Fruit fly (Drosophila melanogaster) whole organism, wandering third instar larva: Measurements from ENCODE around the gene Plp.

Experiments used
- Abd-B ChIP-seq: fragments of >200 bp; optimal IDR thresholded peaks from 2 replicates; lab custom pipeline; 2017; ENCODE audit warnings: missing biosample characterization, missing genetic modification characterization
- CG32264 ChIP-seq: fragments of 200-800 bp; sonication (Bioruptor generic); optimal IDR thresholded peaks from 2 replicates; lab custom pipeline; 2016; ENCODE audit warnings: missing biosample characterization, missing genetic modification characterization
- CG9705 ChIP-seq: fragments of 200-800 bp; sonication (Bioruptor generic); optimal IDR thresholded peaks from 2 replicates; lab custom pipeline; 2018; ENCODE audit warnings: missing biosample characterization, mild to moderate bottlenecking, missing genetic modification characterization
- CrebA ChIP-seq: fragments of 200-800 bp; sonication (Bioruptor generic); optimal IDR thresholded peaks from 2 replicates; lab custom pipeline; 2016; ENCODE audit warnings: missing biosample characterization, mild to moderate bottlenecking, missing genetic modification characterization, borderline replicate concordance
- Dfd ChIP-seq: fragments of >200 bp; optimal IDR thresholded peaks from 2 replicates; lab custom pipeline; 2017; ENCODE audit warnings: missing biosample characterization, missing genetic modification characterization
- Dif ChIP-seq: fragments of 200-275, 200-300 bp; sonication (Bioruptor generic); optimal IDR thresholded peaks from 2 replicates; lab custom pipeline; 2018; ENCODE audit warnings: missing biosample characterization, missing genetic modification characterization; ENCODE audit not compliant: partially characterized antibody
- GATAd ChIP-seq: sonication (Bioruptor generic); optimal IDR thresholded peaks from 2 replicates; lab custom pipeline; 2016; ENCODE audit warnings: missing biosample characterization, missing genetic modification characterization
- HLH106 ChIP-seq: fragments of 200-800 bp; optimal IDR thresholded peaks from 3 replicates; lab custom pipeline; 2019; ENCODE audit warnings: missing biosample characterization, mild to moderate bottlenecking, missing genetic modification characterization, moderate library complexity
- Hnf4 ChIP-seq: fragments of 200-800 bp; sonication (Bioruptor generic); optimal IDR thresholded peaks from 2 replicates; lab custom pipeline; 2016; ENCODE audit warnings: missing biosample characterization, mild to moderate bottlenecking, missing genetic modification characterization
- Hr78 ChIP-seq: fragments of >200 bp; optimal IDR thresholded peaks from 2 replicates; lab custom pipeline; 2017; ENCODE audit warnings: missing biosample characterization, missing genetic modification characterization
- Hr83 ChIP-seq: fragments of 200-300 bp; sonication (Bioruptor generic); optimal IDR thresholded peaks from 2 replicates; lab custom pipeline; 2016; ENCODE audit warnings: missing biosample characterization, mild to moderate bottlenecking, missing genetic modification characterization, moderate library complexity; ENCODE audit not compliant: poor library complexity, severe bottlenecking
- Jra ChIP-seq: sonication (Bioruptor generic); optimal IDR thresholded peaks from 2 replicates; lab custom pipeline; 2016; ENCODE audit warnings: missing biosample characterization, missing genetic modification characterization
- Mio ChIP-seq: sonication (Bioruptor generic); optimal IDR thresholded peaks from 2 replicates; lab custom pipeline; 2016; ENCODE audit warnings: missing biosample characterization, missing genetic modification characterization
- Myc ChIP-seq: fragments of >200 bp; optimal IDR thresholded peaks from 2 replicates; lab custom pipeline; 2017
- N ChIP-seq: fragments of >200 bp; optimal IDR thresholded peaks from 2 replicates; lab custom pipeline; 2018; ENCODE audit warnings: missing biosample characterization, missing external identifiers, missing genetic modification characterization
- OdsH ChIP-seq: fragments of 200-800 bp; sonication (Bioruptor generic); optimal IDR thresholded peaks from 2 replicates; lab custom pipeline; 2016; ENCODE audit warnings: missing biosample characterization, mild to moderate bottlenecking, missing genetic modification characterization
- Rel ChIP-seq, 2 experiments: fragments of 200-800 bp; sonication (Bioruptor generic) in 1 of 2; optimal IDR thresholded peaks; 2 replicates in 1 of 2; 3 replicates in 1 of 2; lab custom pipeline; 2016 to 2019; ENCODE audit warnings: mild to moderate bottlenecking in 2 of 2, missing biosample characterization in 2 of 2, missing genetic modification characterization in 2 of 2, moderate library complexity in 1 of 2
- Sp1 ChIP-seq: fragments of 200-800 bp; sonication (Bioruptor generic); optimal IDR thresholded peaks from 3 replicates; lab custom pipeline; 2019; ENCODE audit warnings: missing biosample characterization, mild to moderate bottlenecking, missing genetic modification characterization, moderate library complexity
- Vsx2 ChIP-seq: fragments of 200-300, 225-300 bp; sonication (Bioruptor generic); optimal IDR thresholded peaks from 2 replicates; lab custom pipeline; 2018; ENCODE audit warnings: missing biosample characterization, missing genetic modification characterization; ENCODE audit not compliant: partially characterized antibody
- br ChIP-seq: fragments of 200-800 bp; sonication (Bioruptor generic); optimal IDR thresholded peaks from 2 replicates; lab custom pipeline; 2016; ENCODE audit warnings: missing biosample characterization, missing genetic modification characterization
- brk ChIP-seq: fragments of 200-800 bp; sonication (Bioruptor generic); optimal IDR thresholded peaks from 2 replicates; lab custom pipeline; 2016; ENCODE audit warnings: missing biosample characterization, mild to moderate bottlenecking, missing genetic modification characterization
- dl ChIP-seq, 2 experiments: fragments of 175-275, 200-275 bp in 1 of 2; fragments of 200-275 bp in 1 of 2; sonication (Bioruptor generic); optimal IDR thresholded peaks; lab custom pipeline; 2018; ENCODE audit warnings: mild to moderate bottlenecking in 2 of 2, missing biosample characterization in 2 of 2, missing genetic modification characterization in 2 of 2, moderate library complexity in 2 of 2; ENCODE audit not compliant: partially characterized antibody in 2 of 2, insufficient read depth in 1 of 2
- dmrt93B ChIP-seq: fragments of 200-800 bp; sonication (Bioruptor generic); optimal IDR thresholded peaks from 2 replicates; lab custom pipeline; 2018; ENCODE audit warnings: missing biosample characterization, mild to moderate bottlenecking, missing genetic modification characterization
- dsf ChIP-seq: sonication (Bioruptor generic); optimal IDR thresholded peaks from 2 replicates; lab custom pipeline; 2016; ENCODE audit warnings: missing biosample characterization, missing genetic modification characterization, borderline replicate concordance
- ey ChIP-seq: fragments of 200-800 bp; sonication (Bioruptor generic); optimal IDR thresholded peaks from 2 replicates; lab custom pipeline; 2016; ENCODE audit warnings: missing biosample characterization, missing genetic modification characterization
- foxo ChIP-seq, 2 experiments: fragments of 200-800 bp; sonication (Bioruptor generic); optimal IDR thresholded peaks; 2 replicates in 1 of 2; 3 replicates in 1 of 2; lab custom pipeline; 2016 to 2017; ENCODE audit warnings: missing biosample characterization in 2 of 2, missing genetic modification characterization in 2 of 2
- fru ChIP-seq: fragments of 200-800 bp; sonication (Bioruptor generic); optimal IDR thresholded peaks from 3 replicates; lab custom pipeline; 2016; ENCODE audit warnings: missing biosample characterization, mild to moderate bottlenecking, missing genetic modification characterization
- h ChIP-seq: fragments of 200-800 bp; sonication (Bioruptor generic); optimal IDR thresholded peaks from 3 replicates; lab custom pipeline; 2016; ENCODE audit warnings: missing biosample characterization, mild to moderate bottlenecking, missing genetic modification characterization
- jim ChIP-seq: fragments of 175-275, 200-325 bp; sonication (Bioruptor generic); optimal IDR thresholded peaks from 2 replicates; lab custom pipeline; 2016; ENCODE audit warnings: missing biosample characterization, mild to moderate bottlenecking, missing genetic modification characterization
- lola ChIP-seq: fragments of >200 bp; optimal IDR thresholded peaks from 2 replicates; lab custom pipeline; 2017; ENCODE audit warnings: missing biosample characterization, missing genetic modification characterization
- pan ChIP-seq: fragments of >200 bp; optimal IDR thresholded peaks from 2 replicates; lab custom pipeline; 2017
- psq ChIP-seq: fragments of 200-800 bp; sonication (Bioruptor generic); optimal IDR thresholded peaks from 3 replicates; lab custom pipeline; 2017; ENCODE audit warnings: missing biosample characterization, mild to moderate bottlenecking, missing genetic modification characterization, moderate library complexity
- rgr ChIP-seq: fragments of 200-800 bp; sonication (Bioruptor generic); optimal IDR thresholded peaks from 3 replicates; lab custom pipeline; 2016; ENCODE audit warnings: missing biosample characterization, mild to moderate bottlenecking, missing genetic modification characterization
- sage ChIP-seq: fragments of 200-800 bp; sonication (Bioruptor generic); optimal IDR thresholded peaks from 2 replicates; lab custom pipeline; 2016; ENCODE audit warnings: missing biosample characterization, mild to moderate bottlenecking, missing genetic modification characterization
- sv ChIP-seq: fragments of 200-800 bp; sonication (Bioruptor generic); optimal IDR thresholded peaks from 3 replicates; lab custom pipeline; 2016; ENCODE audit warnings: missing biosample characterization, missing genetic modification characterization
- tai ChIP-seq: sonication (Bioruptor generic); optimal IDR thresholded peaks from 2 replicates; lab custom pipeline; 2016; ENCODE audit warnings: missing biosample characterization, missing genetic modification characterization
- usp ChIP-seq: fragments of >200 bp; optimal IDR thresholded peaks from 2 replicates; lab custom pipeline; 2017; ENCODE audit warnings: missing biosample characterization, missing genetic modification characterization
- woc ChIP-seq: sonication (Bioruptor generic); optimal IDR thresholded peaks from 2 replicates; lab custom pipeline; 2016; ENCODE audit warnings: missing biosample characterization, mild to moderate bottlenecking, missing genetic modification characterization

The Plp gene

dm6 chr3L:15140268-15140957 lies 45.9 kb upstream of the Plp start:
- TF ChIP-seq Hr78, result no peak
- TF ChIP-seq Sp1 (GFP tag; lab: Kevin White, UChicago), result no peak
- no peak for TF ChIP-seq Rel (GFP tag; optimal IDR thresholded peaks at IDR 0.05; lab: Kevin White, UChicago)
- TF ChIP-seq Rel (tag; optimal IDR thresholded peaks at IDR 0.05; lab: Kevin White, UChicago), result peak; percentile 28
- no peak for TF ChIP-seq foxo (GFP tag; optimal IDR thresholded peaks at IDR 0.05; lab: Kevin White, UChicago)
- no peak for TF ChIP-seq sage (GFP tag; lab: Kevin White, UChicago)
- no peak for TF ChIP-seq psq (GFP tag; lab: Kevin White, UChicago)
- no peak for TF ChIP-seq usp (GFP tag; lab: Kevin White, UChicago)
- TF ChIP-seq Hr83 (GFP tag; lab: Kevin White, UChicago), result peak; percentile 29
- no peak for TF ChIP-seq dmrt93B (GFP tag; lab: Kevin White, UChicago)

DNA sequence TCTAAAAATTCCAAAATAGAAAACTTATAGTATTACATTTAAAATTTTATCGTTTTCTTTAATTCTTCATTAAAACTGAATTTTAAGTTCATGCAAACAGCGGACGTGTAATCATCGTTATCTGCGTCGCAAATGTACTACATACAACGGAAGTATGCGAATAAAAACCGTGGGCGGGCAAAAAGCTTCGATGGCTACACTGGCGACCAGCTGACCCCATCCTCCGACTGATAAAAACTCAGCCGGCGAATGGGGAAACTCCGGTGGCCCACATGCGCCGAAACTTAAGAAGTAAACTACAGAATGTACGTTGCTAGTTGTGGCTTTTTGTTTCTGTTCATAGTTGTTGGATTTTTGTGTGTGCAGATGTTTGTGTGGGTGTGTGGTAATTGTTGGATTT lies 43.3 kb upstream of the Plp start:
- TF ChIP-seq Rel (GFP tag; optimal IDR thresholded peaks at IDR 0.05; lab: Kevin White, UChicago) (no peak), Rel (tag; optimal IDR thresholded peaks at IDR 0.05; lab: Kevin White, UChicago) (no peak), br (GFP tag; lab: Kevin White, UChicago) (no peak), Myc (lab: Kevin White, UChicago) (no peak), Sp1 (GFP tag; lab: Kevin White, UChicago) (no peak)
- TF ChIP-seq, all 38 proteins: peak for 0

- TF ChIP-seq CG9705 (GFP tag; lab: Kevin White, UChicago) (peak; percentile 96), Abd-B (no peak), sv (GFP tag; lab: Kevin White, UChicago) (peak; percentile 86), dl (GFP tag; optimal IDR thresholded peaks at IDR 0.05; lab: Kevin White, UChicago; ENCODE audit: insufficient read depth in 1 of 2, partially characterized antibody in 2 of 2) (no peak), foxo (GFP tag; optimal IDR thresholded peaks at IDR 0.05; lab: Kevin White, UChicago) (peak; percentile 72 to 96), Mio (GFP tag; lab: Kevin White, UChicago) (peak; percentile 66), Sp1 (GFP tag; lab: Kevin White, UChicago) (peak; percentile 97), usp (GFP tag; lab: Kevin White, UChicago) (no peak), Hr78 (no peak), rgr (GFP tag; lab: Kevin White, UChicago) (peak; percentile 96), Jra (GFP tag; lab: Kevin White, UChicago) (no peak), pan (no peak), Rel (GFP tag; optimal IDR thresholded peaks at IDR 0.05; lab: Kevin White, UChicago) (peak; percentile 72), Rel (tag; optimal IDR thresholded peaks at IDR 0.05; lab: Kevin White, UChicago) (peak; percentile 86), h (peak; percentile 97), jim (no peak), HLH106 (tag; lab: Kevin White, UChicago) (peak; percentile 96), sage (GFP tag; lab: Kevin White, UChicago) (no peak), Hr83 (GFP tag; lab: Kevin White, UChicago) (peak; percentile 31), dsf (GFP tag; lab: Kevin White, UChicago) (peak; percentile 87), N (GFP tag; lab: Kevin White, UChicago) (no peak), brk (GFP tag; lab: Kevin White, UChicago) (no peak), GATAd (peak; percentile 72), CrebA (GFP tag; lab: Kevin White, UChicago) (no peak), br (GFP tag; lab: Kevin White, UChicago) (peak; percentile 98), psq (GFP tag; lab: Kevin White, UChicago) (peak; percentile 90), Vsx2 (GFP tag; lab: Kevin White, UChicago) (no peak), fru (GFP tag; lab: Kevin White, UChicago) (peak; percentile 98), lola (GFP tag; lab: Kevin White, UChicago) (no peak), OdsH (GFP tag; lab: Kevin White, UChicago) (peak; percentile 91), Hnf4 (GFP tag; lab: Kevin White, UChicago) (peak; percentile 88), Myc (lab: Kevin White, UChicago) (no peak), CG32264 (peak; percentile 93), ey (GFP tag; lab: Kevin White, UChicago) (peak; percentile 95), Dif (GFP tag; lab: Kevin White, UChicago) (no peak), Dfd (GFP tag; lab: Kevin White, UChicago) (no peak), dmrt93B (GFP tag; lab: Kevin White, UChicago) (peak; percentile 91), tai (GFP tag; lab: Kevin White, UChicago) (no peak), woc (GFP tag; lab: Kevin White, UChicago) (peak; percentile 89)
Observed at dm6 chr3L:15136659-15137572, 42.4 kb upstream of the Plp start, which contains the start of gene CG12316. TSS of gene CG12316 (minus strand) at chr3L:15136934.
